Worm (Caenorhabditis elegans): ENCODE data around the gene C27F2.4.

Gene C27F2.4

ce11 chrIII:4909938-4910337 lies 50.2 kb downstream of the C27F2.4 start, which contains the start of gene F26F4.12:
TSS of gene F26F4.12 (minus strand) at chrIII:4910038.
- TF ChIP-seq F13C5.2 (tag; optimal IDR thresholded peaks at IDR 0.05): no peak
- no peak for TF ChIP-seq flt-1 (GFP tag; IDR thresholded peaks at IDR 0.05)
- TF ChIP-seq tra-4 (tag; optimal IDR thresholded peaks at IDR 0.05): no peak
- TF ChIP-seq tbx-37 (GFP tag; conservative IDR thresholded peaks at IDR 0.05): no peak
- no peak for TF ChIP-seq ama-1 (optimal IDR thresholded peaks at IDR 0.05)
- TF ChIP-seq scrt-1 (GFP tag; IDR thresholded peaks at IDR 0.05): no peak
- TF ChIP-seq aly-1 (tag; optimal IDR thresholded peaks at IDR 0.05): no peak
- no peak for TF ChIP-seq tbx-11 (GFP tag; IDR thresholded peaks at IDR 0.05)
- no peak for TF ChIP-seq hmbx-1 (tag; optimal IDR thresholded peaks at IDR 0.05)
- TF ChIP-seq hnd-1 (tag; optimal IDR thresholded peaks at IDR 0.05): no peak
- no peak for TF ChIP-seq ceh-13 (GFP tag; optimal IDR thresholded peaks at IDR 0.05)
- no peak for TF ChIP-seq ets-7 (tag; optimal IDR thresholded peaks at IDR 0.05)
- TF ChIP-seq hmg-4 (GFP tag; optimal IDR thresholded peaks at IDR 0.05): no peak
- no peak for TF ChIP-seq pes-1 (GFP tag; IDR thresholded peaks at IDR 0.05)
- TF ChIP-seq ceh-36 (tag; optimal IDR thresholded peaks at IDR 0.05): no peak
